Worm (Caenorhabditis elegans) whole organism, early embryonic: ENCODE data around the gene str-85.

Experiments
- ama-1 ChIP-seq: fragments of 150-350 bp; optimal IDR thresholded peaks from 2 replicates; lab custom pipeline; 2014
- flt-1 ChIP-seq: fragments of 200-800 bp; sonication (Bioruptor generic); IDR thresholded peaks from 2 replicates; pipeline ENCODE4 v1.3.6; 2022; ENCODE audit warnings: missing genetic modification characterization, missing compliant biosample characterization
- hmbx-1 ChIP-seq: sonication (generic microtip); optimal IDR thresholded peaks from 2 replicates; lab custom pipeline; 2016; ENCODE audit warnings: mild to moderate bottlenecking, missing genetic modification characterization, missing compliant biosample characterization
- hmg-4 ChIP-seq: fragments of 200-800 bp; sonication (Bioruptor generic); optimal IDR thresholded peaks from 2 replicates; lab custom pipeline; 2018; ENCODE audit warnings: mild to moderate bottlenecking, missing genetic modification characterization, missing compliant biosample characterization
- pes-1 ChIP-seq: fragments of 200-800 bp; sonication (Bioruptor generic); IDR thresholded peaks from 2 replicates; pipeline ENCODE4 v1.3.6; 2022; ENCODE audit warnings: missing genetic modification reagents, missing genetic modification characterization, missing compliant biosample characterization
- scrt-1 ChIP-seq: fragments of 200-800 bp; sonication (Bioruptor generic); IDR thresholded peaks from 2 replicates; pipeline ENCODE4 v1.3.6; 2022; ENCODE audit warnings: missing genetic modification characterization, missing compliant biosample characterization
- tbx-37 ChIP-seq: fragments of 200-800 bp; sonication (Bioruptor generic); conservative IDR thresholded peaks from 2 replicates; pipeline ENCODE4 v1.3.6; 2022; ENCODE audit warnings: missing genetic modification reagents, missing genetic modification characterization, missing compliant biosample characterization
- tra-4 ChIP-seq: sonication (generic microtip); optimal IDR thresholded peaks from 2 replicates; lab custom pipeline; 2017; ENCODE audit warnings: missing genetic modification characterization, missing compliant biosample characterization

ce11 chrV:9015540-9015939 is 29.9 kb upstream of the str-85 start, which contains the start of gene srt-18:
- TF ChIP-seq ama-1 (lab: Kevin White, UChicago) (no peak), tbx-37 (GFP tag; lab: Robert Waterston, UW) (no peak), hmbx-1 (tag; lab: Kevin White, UChicago) (no peak), pes-1 (GFP tag; lab: Robert Waterston, UW) (no peak), scrt-1 (GFP tag; lab: Robert Waterston, UW) (no peak), flt-1 (no peak), hmg-4 (GFP tag; lab: Kevin White, UChicago) (no peak), tra-4 (tag; lab: Kevin White, UChicago) (no peak)
